Fruit fly (Drosophila melanogaster): ENCODE measurements around the gene f.

- TF ChIP-seq Asciz (GFP tag; optimal IDR thresholded peaks at IDR 0.05) (no peak), CG13287 (GFP tag; IDR thresholded peaks at IDR 0.05; ENCODE audit: partially characterized antibody) (no peak), CG32767 (GFP tag; IDR thresholded peaks at IDR 0.05) (no peak), kay (GFP tag; optimal IDR thresholded peaks at IDR 0.05) (no peak)
These were observed 11.6 kb upstream of the f start, which contains the start of gene CG5172 for dm6 chrX:17221142-17221541.

All from whole organism, embryonic.